Worm (Caenorhabditis elegans) whole organism, mixed stage, embryonic: ENCODE results near the gene tbx-36.

Source experiments
- lin-13 ChIP-seq: fragments of 150-350 bp; optimal IDR thresholded peaks from 2 replicates; lab custom pipeline; 2014; ENCODE audit warnings: missing biosample characterization, missing genetic modification characterization
- lsy-2 ChIP-seq: fragments of 150-350 bp; optimal IDR thresholded peaks from 2 replicates; lab custom pipeline; 2014; ENCODE audit warnings: missing biosample characterization, missing genetic modification characterization
- nhr-12 ChIP-seq: fragments of 150-350 bp; optimal IDR thresholded peaks from 2 replicates; lab custom pipeline; 2014; ENCODE audit warnings: missing biosample characterization, missing genetic modification characterization
- nhr-237 ChIP-seq: fragments of 150-350 bp; optimal IDR thresholded peaks from 2 replicates; lab custom pipeline; 2014; ENCODE audit warnings: missing biosample characterization, missing genetic modification characterization
- pha-4 ChIP-seq: fragments of 150-350 bp; optimal IDR thresholded peaks from 2 replicates; lab custom pipeline; 2018; ENCODE audit warnings: missing biosample characterization, missing genetic modification reagents, missing genetic modification characterization
- snpc-4 ChIP-seq: fragments of 150-350 bp; optimal IDR thresholded peaks from 2 replicates; lab custom pipeline; 2014; ENCODE audit warnings: missing biosample characterization, missing genetic modification characterization
- sptf-1 ChIP-seq: sonication (generic microtip); optimal IDR thresholded peaks from 2 replicates; lab custom pipeline; 2017; ENCODE audit warnings: mild to moderate bottlenecking, missing genetic modification characterization, moderate library complexity, missing compliant biosample characterization
- tbx-8 ChIP-seq: fragments of 200-800 bp; sonication (Bioruptor generic); optimal IDR thresholded peaks from 2 replicates; lab custom pipeline; 2018; ENCODE audit warnings: mild to moderate bottlenecking, missing genetic modification characterization, moderate library complexity, missing compliant biosample characterization
- unc-62 ChIP-seq: fragments of 150-350 bp; optimal IDR thresholded peaks from 2 replicates; lab custom pipeline; 2014; ENCODE audit warnings: missing biosample characterization, missing genetic modification reagents, missing genetic modification characterization
- ztf-11 ChIP-seq: fragments of 150-350 bp; optimal IDR thresholded peaks from 2 replicates; lab custom pipeline; 2014; ENCODE audit warnings: missing biosample characterization, missing genetic modification characterization

DNA sequence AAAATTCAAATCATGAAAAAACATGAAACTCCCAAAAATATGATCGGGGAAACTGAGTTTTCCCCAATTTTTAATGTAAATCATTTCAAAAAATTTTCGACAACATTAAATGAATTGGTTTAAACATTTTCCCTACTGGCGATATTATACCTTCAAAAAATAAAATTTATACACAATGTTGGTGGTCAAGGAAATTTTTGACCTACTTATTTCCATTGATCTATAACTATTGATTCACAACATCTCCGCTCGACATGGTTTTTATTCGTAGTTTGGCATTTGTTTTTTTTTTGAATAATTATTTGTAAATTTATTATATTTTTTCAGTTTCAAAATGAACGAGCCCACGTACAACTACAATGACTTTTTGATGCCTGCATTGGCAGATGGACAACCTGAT, at the start of gene tbx-36:
- TF ChIP-seq nhr-12 (tag; lab: Kevin White, UChicago), result no peak
- TF ChIP-seq ztf-11 (tag; lab: Kevin White, UChicago), result no peak
- TF ChIP-seq unc-62, result no peak
- no peak for TF ChIP-seq tbx-8 (GFP tag; lab: Kevin White, UChicago)
- no peak for TF ChIP-seq snpc-4 (tag; lab: Kevin White, UChicago)
- TF ChIP-seq lin-13 (tag; lab: Kevin White, UChicago), result no peak
- no peak for TF ChIP-seq pha-4 (tag; lab: Kevin White, UChicago)
- TF ChIP-seq lsy-2, result no peak
- TF ChIP-seq sptf-1 (tag; lab: Kevin White, UChicago), result no peak
- TF ChIP-seq nhr-237 (tag; lab: Kevin White, UChicago), result no peak
